Worm (Caenorhabditis elegans) whole organism, L2 larva: Measurements from ENCODE around the gene F54B3.2.

Experiments
- ceh-16 ChIP-seq: fragments of 150-350 bp; optimal IDR thresholded peaks from 2 replicates; lab custom pipeline; 2014; ENCODE audit warnings: missing biosample characterization, missing genetic modification characterization
- ztf-1 ChIP-seq: fragments of 200-800 bp; sonication (Bioruptor generic); conservative IDR thresholded peaks from 2 replicates; pipeline ENCODE4 v1.3.6; 2022; ENCODE audit warnings: missing genetic modification characterization, missing compliant biosample characterization

DNA sequence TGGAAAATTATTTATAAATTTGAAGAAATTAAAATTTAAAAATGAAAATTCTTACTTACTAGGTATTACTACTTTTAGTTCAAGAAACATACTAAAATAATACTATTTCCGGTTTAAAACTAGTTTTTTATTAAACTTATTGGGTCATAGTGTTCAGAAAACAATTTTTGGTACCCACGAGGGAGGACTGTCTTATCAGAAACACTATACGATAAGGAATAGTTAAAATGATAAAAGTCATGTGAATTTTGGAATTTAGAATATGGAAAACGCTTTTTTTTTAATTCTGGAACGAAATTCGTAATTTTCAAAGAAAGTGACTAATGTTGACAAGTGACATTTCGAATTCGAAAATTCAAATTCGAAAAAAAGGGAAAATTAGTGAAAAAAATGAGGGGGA, 11.7 kb upstream of the F54B3.2 start:
- TF ChIP-seq ceh-16 (tag; lab: Kevin White, UChicago) = no peak
- TF ChIP-seq ztf-1 (GFP tag; lab: Robert Waterston, UW) = no peak
